Worm (Caenorhabditis elegans) whole organism, L2 larva: ENCODE measurements around the gene Y55B1BR.8.

Experiments
- C34F6.9 ChIP-seq: fragments of 150-350 bp; optimal IDR thresholded peaks from 2 replicates; lab custom pipeline; 2014; ENCODE audit warnings: missing biosample characterization, missing genetic modification characterization
- aly-2 ChIP-seq: fragments of 150-350 bp; optimal IDR thresholded peaks from 2 replicates; lab custom pipeline; 2014; ENCODE audit warnings: missing biosample characterization, missing genetic modification characterization
- ama-1 ChIP-seq: fragments of 150-350 bp; optimal IDR thresholded peaks from 2 replicates; lab custom pipeline; 2018; ENCODE audit warnings: inconsistent platforms
- crh-2 ChIP-seq: sonication (generic microtip); optimal IDR thresholded peaks from 2 replicates; lab custom pipeline; 2017; ENCODE audit warnings: missing biosample characterization, missing genetic modification characterization
- egl-27 ChIP-seq: sonication (generic microtip); optimal IDR thresholded peaks from 3 replicates; lab custom pipeline; 2017; ENCODE audit warnings: missing biosample characterization, missing genetic modification reagents, missing genetic modification characterization
- lsy-2 ChIP-seq, 2 experiments: fragments of 150-350 bp in 1 of 2; sonication (generic microtip) in 1 of 2; optimal IDR thresholded peaks; 2 replicates each; lab custom pipeline; 2014 to 2017; ENCODE audit warnings: missing biosample characterization in 2 of 2, missing genetic modification characterization in 2 of 2
- nhr-11 ChIP-seq: fragments of 150-350 bp; optimal IDR thresholded peaks from 2 replicates; lab custom pipeline; 2014; ENCODE audit warnings: missing biosample characterization, missing genetic modification characterization
- nhr-12 ChIP-seq: fragments of 150-350 bp; optimal IDR thresholded peaks from 2 replicates; lab custom pipeline; 2014; ENCODE audit warnings: missing biosample characterization, missing genetic modification characterization
- nhr-25 ChIP-seq: fragments of 150-350 bp; sonication (generic microtip); optimal IDR thresholded peaks from 3 replicates; lab custom pipeline; 2014; ENCODE audit warnings: missing biosample characterization, missing genetic modification characterization
- skn-1 ChIP-seq: sonication (generic microtip); optimal IDR thresholded peaks from 2 replicates; lab custom pipeline; 2017; ENCODE audit warnings: missing biosample characterization, missing genetic modification characterization
- snpc-4 ChIP-seq: fragments of 150-350 bp; optimal IDR thresholded peaks from 2 replicates; lab custom pipeline; 2014; ENCODE audit warnings: missing biosample characterization, missing genetic modification characterization
- unc-39 ChIP-seq: fragments of 150-350 bp; optimal IDR thresholded peaks from 2 replicates; lab custom pipeline; 2014; ENCODE audit warnings: missing biosample characterization, missing genetic modification characterization
- ztf-11 ChIP-seq: sonication (generic microtip); optimal IDR thresholded peaks from 2 replicates; lab custom pipeline; 2017; ENCODE audit warnings: missing biosample characterization, missing genetic modification characterization

- TF ChIP-seq ama-1 (no peak), lsy-2 (tag; optimal IDR thresholded peaks at IDR 0.05; lab: Kevin White, UChicago) (no peak), nhr-25 (tag; lab: Kevin White, UChicago) (no peak), nhr-11 (tag; lab: Kevin White, UChicago) (no peak), crh-2 (tag; lab: Kevin White, UChicago) (no peak), aly-2 (no peak), unc-39 (tag; lab: Kevin White, UChicago) (no peak), snpc-4 (no peak), egl-27 (tag; lab: Kevin White, UChicago) (no peak), C34F6.9 (no peak), ztf-11 (tag; lab: Kevin White, UChicago) (no peak), nhr-12 (tag; lab: Kevin White, UChicago) (no peak), skn-1 (no peak)
Observed at ce11 chrIII:455793-456192, 11.6 kb downstream of the Y55B1BR.8 start.
